Fruit fly (Drosophila melanogaster): ENCODE data around the gene CG17834.

Gene CG17834

DNA sequence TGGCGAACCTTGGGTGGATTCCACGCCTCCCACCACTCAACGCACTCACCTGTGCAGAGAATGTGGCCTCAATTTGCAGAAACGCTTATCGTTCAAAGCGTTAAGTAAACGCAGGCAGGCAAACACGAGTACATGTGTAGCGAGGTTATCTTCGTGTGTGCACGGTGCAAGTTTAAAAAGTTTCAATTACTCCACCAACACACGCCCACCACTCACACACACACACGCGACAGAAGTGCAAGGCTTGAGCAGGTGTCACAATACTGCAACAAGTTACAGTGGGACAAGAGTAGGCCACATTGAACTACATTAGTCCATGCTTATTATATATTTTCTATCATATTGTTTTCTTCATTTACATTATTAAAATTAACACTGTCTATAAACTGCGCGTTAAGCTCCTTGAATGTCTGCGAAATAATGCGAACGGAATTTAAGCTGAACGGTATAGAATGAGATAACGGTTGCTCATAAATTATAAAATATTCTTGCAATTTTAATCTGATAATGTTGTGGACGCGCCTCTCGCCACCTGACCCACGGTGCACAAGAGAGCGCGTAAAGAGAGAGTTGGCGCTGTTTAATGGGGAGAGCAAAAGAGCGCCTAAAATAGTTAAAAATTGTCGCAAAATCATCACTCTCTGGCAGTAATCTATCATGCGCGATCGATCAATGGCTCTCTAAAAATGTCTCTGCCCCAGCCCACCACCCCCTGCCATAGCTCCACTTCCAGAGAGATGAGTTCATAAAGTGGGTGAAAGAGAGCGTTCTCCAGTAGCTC lies 5.8 kb downstream of the CG17834 start:
- TF ChIP-seq da (GFP tag; optimal IDR thresholded peaks at IDR 0.05) (peak; percentile 64), dmrt11E (tag; optimal IDR thresholded peaks at IDR 0.05) (peak; percentile 91), Oli (tag; optimal IDR thresholded peaks at IDR 0.05) (peak; percentile 98), fd96Cb (tag; optimal IDR thresholded peaks at IDR 0.05) (peak; percentile 98), phol (tag; optimal IDR thresholded peaks at IDR 0.05) (peak; percentile 97), CG13296 (GFP tag; optimal IDR thresholded peaks at IDR 0.05) (peak; percentile 93), D19B (GFP tag; optimal IDR thresholded peaks at IDR 0.05) (peak; percentile 50), dan (GFP tag; IDR thresholded peaks at IDR 0.05) (no peak), vnd (GFP tag; IDR thresholded peaks at IDR 0.05; ENCODE audit: partially characterized antibody) (peak; percentile 54; the same call in 2 of the 3 replicates), CG8290 (GFP tag; optimal IDR thresholded peaks at IDR 0.05) (peak; percentile 72), CG8290 (tag; optimal IDR thresholded peaks at IDR 0.05) (peak; percentile 81 to 85), CG11398 (GFP tag; optimal IDR thresholded peaks at IDR 0.05) (peak; percentile 69), CG3163 (GFP tag; optimal IDR thresholded peaks at IDR 0.05) (peak; percentile 91), CG6854 (GFP tag; optimal IDR thresholded peaks at IDR 0.05) (peak; percentile 87), CG8944 (GFP tag; optimal IDR thresholded peaks at IDR 0.05) (peak; percentile 69), CG9797 (GFP tag; optimal IDR thresholded peaks at IDR 0.05) (peak; percentile 50), chinmo (GFP tag; IDR thresholded peaks at IDR 0.05; ENCODE audit: partially characterized antibody) (peak; percentile 90; the same call in 3 of the 4 replicates), ftz-f1 (GFP tag; optimal IDR thresholded peaks at IDR 0.05) (peak; percentile 76), slou (GFP tag; optimal IDR thresholded peaks at IDR 0.05) (peak; percentile 69), Lhr (GFP tag; optimal IDR thresholded peaks at IDR 0.05) (peak; percentile 87), CG32532 (GFP tag; IDR thresholded peaks at IDR 0.05) (peak; percentile 75), Hmx (GFP tag; optimal IDR thresholded peaks at IDR 0.05) (peak; percentile 67), CG11456 (GFP tag; IDR thresholded peaks at IDR 0.05) (peak; percentile 84), sim (GFP tag; IDR thresholded peaks at IDR 0.05) (peak; percentile 89), CG10462 (GFP tag; optimal IDR thresholded peaks at IDR 0.05) (peak; percentile 92), CG1602 (GFP tag; optimal IDR thresholded peaks at IDR 0.05) (peak; percentile 93), Mes4 (GFP tag; optimal IDR thresholded peaks at IDR 0.05) (peak; percentile 77), Neu2 (GFP tag; optimal IDR thresholded peaks at IDR 0.05; ENCODE audit: borderline replicate concordance) (no peak), Ada2b (GFP tag; IDR thresholded peaks at IDR 0.05) (peak; percentile 93), CG8478 (optimal IDR thresholded peaks at IDR 0.05) (no peak), gsb (GFP tag; IDR thresholded peaks at IDR 0.05) (peak; percentile 85), wek (GFP tag; optimal IDR thresholded peaks at IDR 0.05) (peak; percentile 85), chif (GFP tag; optimal IDR thresholded peaks at IDR 0.05) (peak; percentile 84 to 90), CG1792 (GFP tag; optimal IDR thresholded peaks at IDR 0.05) (peak; percentile 40), jumu (GFP tag; optimal IDR thresholded peaks at IDR 0.05) (peak; percentile 79), br (optimal IDR thresholded peaks at IDR 0.05) (no peak), CG15269 (tag; optimal IDR thresholded peaks at IDR 0.05) (peak; percentile 96), ro (GFP tag; IDR thresholded peaks at IDR 0.05) (peak; percentile 90), CG11247 (GFP tag; IDR thresholded peaks at IDR 0.05) (peak; percentile 79), CG43689 (GFP tag; IDR thresholded peaks at IDR 0.05) (peak; percentile 86), ase (GFP tag; IDR thresholded peaks at IDR 0.05) (peak; percentile 94), HLH54F (GFP tag; optimal IDR thresholded peaks at IDR 0.05) (peak; percentile 65), CG15479 (GFP tag; optimal IDR thresholded peaks at IDR 0.05) (no peak), CG10654 (GFP tag; optimal IDR thresholded peaks at IDR 0.05) (peak; percentile 90), luna (GFP tag; optimal IDR thresholded peaks at IDR 0.05) (no peak), CG7928 (GFP tag; optimal IDR thresholded peaks at IDR 0.05) (peak; percentile 51), zfh2 (GFP tag; optimal IDR thresholded peaks at IDR 0.05) (peak; percentile 18), ham (GFP tag; IDR thresholded peaks at IDR 0.05) (no peak), CG31365 (tag; optimal IDR thresholded peaks at IDR 0.05) (peak; percentile 82), mld (GFP tag; IDR thresholded peaks at IDR 0.05; ENCODE audit: partially characterized antibody) (no peak), ash1 (GFP tag; optimal IDR thresholded peaks at IDR 0.05) (no peak)
